Worm (Caenorhabditis elegans): Measurements from ENCODE around the gene C40H1.8.

DNA sequence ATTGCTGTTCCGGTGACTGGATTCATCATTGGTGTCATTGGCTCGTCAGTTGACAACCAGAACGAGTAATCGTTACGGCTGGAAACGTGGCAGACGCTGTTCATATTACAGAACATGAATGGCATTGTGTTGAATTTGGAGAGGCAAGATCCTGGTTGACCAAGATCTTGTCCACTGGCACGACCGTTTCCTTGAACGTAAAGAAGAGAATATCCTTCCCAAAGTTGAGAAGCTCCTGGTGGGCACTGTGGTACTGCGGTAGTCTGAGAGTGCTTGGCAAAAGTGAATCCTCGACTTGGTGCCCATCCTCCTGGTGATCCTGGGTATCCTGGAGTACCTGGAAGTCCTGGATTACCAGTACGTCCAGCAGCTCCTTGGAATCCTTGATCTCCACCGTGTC is 23.5 kb downstream of the C40H1.8 start:
- TF ChIP-seq ceh-36 (tag; optimal IDR thresholded peaks at IDR 0.05) (no peak), flt-1 (GFP tag; IDR thresholded peaks at IDR 0.05) (no peak), tbx-37 (GFP tag; conservative IDR thresholded peaks at IDR 0.05) (no peak), ama-1 (optimal IDR thresholded peaks at IDR 0.05) (no peak), pes-1 (GFP tag; IDR thresholded peaks at IDR 0.05) (no peak), scrt-1 (GFP tag; IDR thresholded peaks at IDR 0.05) (no peak), hmg-4 (GFP tag; optimal IDR thresholded peaks at IDR 0.05) (no peak), aly-1 (tag; optimal IDR thresholded peaks at IDR 0.05) (no peak), hmbx-1 (tag; optimal IDR thresholded peaks at IDR 0.05) (no peak), tbx-11 (GFP tag; IDR thresholded peaks at IDR 0.05) (no peak), B0310.2 (tag; optimal IDR thresholded peaks at IDR 0.05) (no peak), sea-1 (GFP tag; conservative IDR thresholded peaks at IDR 0.05) (no peak), ets-7 (tag; optimal IDR thresholded peaks at IDR 0.05) (no peak), tra-4 (tag; optimal IDR thresholded peaks at IDR 0.05) (no peak)

Data from whole organism, early embryonic.